Fruit fly (Drosophila melanogaster) whole organism, embryonic: ENCODE data around the gene Mbs.

ENCODE experiments used
- Bdp1 ChIP-seq: fragments of 200-800 bp; sonication (Bioruptor generic); optimal IDR thresholded peaks from 3 replicates; lab custom pipeline; 2016; ENCODE audit warnings: missing biosample characterization, missing genetic modification characterization
- CG14050 ChIP-seq: fragments of 200-800 bp; sonication (Bioruptor generic); IDR thresholded peaks from 3 replicates; pipeline ENCODE4 v1.3.6; 2022; ENCODE audit warnings: missing biosample characterization, missing genetic modification characterization
- CG14441 ChIP-seq: fragments of 200-800 bp; sonication (Bioruptor generic); IDR thresholded peaks from 2 replicates; pipeline ENCODE4 v1.3.6; 2022; ENCODE audit warnings: missing biosample characterization, missing genetic modification characterization
- CG15073 ChIP-seq: fragments of 200-800 bp; sonication (Bioruptor generic); optimal IDR thresholded peaks from 2 replicates; lab custom pipeline; 2016; ENCODE audit warnings: missing biosample characterization, missing genetic modification characterization
- CG15269 ChIP-seq: fragments of 200-800 bp; sonication (Bioruptor generic); optimal IDR thresholded peaks from 2 replicates; lab custom pipeline; 2018; ENCODE audit warnings: missing biosample characterization, mild to moderate bottlenecking, missing genetic modification characterization, moderate library complexity
- CG18599 ChIP-seq: fragments of 200-800 bp; sonication (Bioruptor generic); optimal IDR thresholded peaks from 3 replicates; lab custom pipeline; 2017; ENCODE audit warnings: missing biosample characterization, missing genetic modification characterization, mild to moderate bottlenecking, moderate library complexity, missing genetic modification reagents
- CG2120 ChIP-seq: fragments of 200-800 bp; sonication (Bioruptor generic); optimal IDR thresholded peaks from 3 replicates; lab custom pipeline; 2016; ENCODE audit warnings: missing biosample characterization, missing genetic modification characterization
- CG30431 ChIP-seq: fragments of 200-800 bp; sonication (Bioruptor generic); optimal IDR thresholded peaks from 2 replicates; lab custom pipeline; 2017; ENCODE audit warnings: missing biosample characterization, missing genetic modification characterization
- CG32772 ChIP-seq: fragments of 200-800 bp; sonication (Bioruptor generic); IDR thresholded peaks from 2 replicates; pipeline ENCODE4 v1.3.6; 2022; ENCODE audit warnings: missing biosample characterization, missing genetic modification characterization
- CG4328 ChIP-seq: fragments of 200-800 bp; sonication (Bioruptor generic); optimal IDR thresholded peaks from 3 replicates; lab custom pipeline; 2017; ENCODE audit warnings: missing biosample characterization, missing genetic modification reagents, missing genetic modification characterization
- CG4404 ChIP-seq: fragments of 200-800 bp; sonication (Bioruptor generic); IDR thresholded peaks from 2 replicates; pipeline ENCODE4 v1.3.6; 2022; ENCODE audit warnings: missing biosample characterization, missing genetic modification characterization
- CG7271 ChIP-seq: fragments of 200-800 bp; sonication (Bioruptor generic); optimal IDR thresholded peaks from 2 replicates; lab custom pipeline; 2018; ENCODE audit warnings: missing biosample characterization, mild to moderate bottlenecking, missing genetic modification characterization, moderate library complexity
- CG7963 ChIP-seq: fragments of 200-800 bp; sonication (Bioruptor generic); IDR thresholded peaks from 3 replicates; pipeline ENCODE4 v1.3.6; 2022; ENCODE audit warnings: missing biosample characterization, missing genetic modification characterization; ENCODE audit not compliant: partially characterized antibody
- CG8924 ChIP-seq: fragments of 200-800 bp; optimal IDR thresholded peaks from 3 replicates; lab custom pipeline; 2019; ENCODE audit warnings: missing biosample characterization, mild to moderate bottlenecking, missing genetic modification characterization, moderate library complexity
- CG9727 ChIP-seq: fragments of 200-800 bp; sonication (Bioruptor generic); optimal IDR thresholded peaks from 3 replicates; lab custom pipeline; 2017; ENCODE audit warnings: missing biosample characterization, mild to moderate bottlenecking, missing genetic modification characterization
- Dp ChIP-seq: fragments of 200-800 bp; sonication (Bioruptor generic); optimal IDR thresholded peaks from 2 replicates; lab custom pipeline; 2018; ENCODE audit warnings: missing biosample characterization, mild to moderate bottlenecking, missing genetic modification characterization, moderate library complexity
- E2f2 ChIP-seq: fragments of 200-800 bp; sonication (Bioruptor generic); IDR thresholded peaks from 2 replicates; pipeline ENCODE4 v1.3.6; 2022; ENCODE audit warnings: missing biosample characterization, missing genetic modification characterization
- Ets97D ChIP-seq: fragments of 200-800 bp; sonication (Bioruptor generic); optimal IDR thresholded peaks from 3 replicates; lab custom pipeline; 2016; ENCODE audit warnings: missing biosample characterization, missing genetic modification characterization
- GATAe ChIP-seq: fragments of 200-800 bp; sonication (Bioruptor generic); conservative IDR thresholded peaks from 2 replicates; pipeline ENCODE4 v1.3.6; 2022; ENCODE audit warnings: missing biosample characterization, missing genetic modification characterization
- HmgZ ChIP-seq: fragments of 200-800 bp; sonication (Bioruptor generic); optimal IDR thresholded peaks from 2 replicates; lab custom pipeline; 2018; ENCODE audit warnings: missing biosample characterization, mild to moderate bottlenecking, missing genetic modification characterization
- Hmr ChIP-seq: fragments of 200-800 bp; sonication (Bioruptor generic); optimal IDR thresholded peaks from 3 replicates; lab custom pipeline; 2017; ENCODE audit warnings: mild to moderate bottlenecking, missing biosample characterization, missing genetic modification reagents, missing genetic modification characterization
- NC2α ChIP-seq: fragments of 200-800 bp; sonication (Bioruptor generic); optimal IDR thresholded peaks from 2 replicates; lab custom pipeline; 2016; ENCODE audit warnings: missing biosample characterization, missing genetic modification characterization
- NC2β ChIP-seq: fragments of 200-800 bp; sonication (Bioruptor generic); optimal IDR thresholded peaks from 2 replicates; lab custom pipeline; 2016; ENCODE audit warnings: missing biosample characterization, missing genetic modification characterization
- NFAT ChIP-seq: fragments of 200-800 bp; sonication (Bioruptor generic); IDR thresholded peaks from 2 replicates; pipeline ENCODE4 v1.3.6; 2022; ENCODE audit warnings: missing biosample characterization, missing genetic modification characterization
- Oli ChIP-seq: fragments of 200-800 bp; sonication (Bioruptor generic); optimal IDR thresholded peaks from 2 replicates; lab custom pipeline; 2018; ENCODE audit warnings: missing biosample characterization, mild to moderate bottlenecking, missing genetic modification characterization, moderate library complexity
- Taf1 ChIP-seq: fragments of 200-800 bp; sonication (Bioruptor generic); IDR thresholded peaks from 2 replicates; pipeline ENCODE4 v1.3.6; 2022; ENCODE audit warnings: missing biosample characterization, missing genetic modification characterization
- ato ChIP-seq: fragments of 200-800 bp; sonication (Bioruptor generic); IDR thresholded peaks from 2 replicates; pipeline ENCODE4 v1.3.6; 2022; ENCODE audit warnings: missing biosample characterization, missing genetic modification characterization; ENCODE audit not compliant: partially characterized antibody
- btn ChIP-seq: fragments of 200-800 bp; sonication (Bioruptor generic); optimal IDR thresholded peaks from 2 replicates; lab custom pipeline; 2016; ENCODE audit warnings: missing biosample characterization, missing genetic modification characterization
- croc ChIP-seq: fragments of 200-800 bp; sonication (Bioruptor generic); conservative IDR thresholded peaks from 3 replicates; pipeline ENCODE4 v1.3.6; 2022; ENCODE audit warnings: missing biosample characterization, missing genetic modification characterization
- dmrt99B ChIP-seq: fragments of 200-800 bp; sonication (Bioruptor generic); optimal IDR thresholded peaks from 2 replicates; lab custom pipeline; 2018; ENCODE audit warnings: missing biosample characterization, mild to moderate bottlenecking, missing genetic modification characterization, moderate library complexity
- esg ChIP-seq: fragments of 200-800 bp; sonication (Bioruptor generic); conservative IDR thresholded peaks from 2 replicates; pipeline ENCODE4 v1.3.6; 2022; ENCODE audit warnings: missing biosample characterization, missing genetic modification characterization
- hth ChIP-seq: fragments of >200 bp; optimal IDR thresholded peaks from 2 replicates; lab custom pipeline; 2017; ENCODE audit warnings: inconsistent platforms
- insv ChIP-seq, 2 experiments: fragments of 200-800 bp; sonication (Bioruptor generic); optimal IDR thresholded peaks; 3 replicates each; lab custom pipeline; 2016 to 2018; ENCODE audit warnings: missing biosample characterization in 2 of 2, missing genetic modification characterization in 2 of 2
- inv ChIP-seq: fragments of 200-800 bp; sonication (Bioruptor generic); IDR thresholded peaks from 2 replicates; pipeline ENCODE4 v1.3.6; 2022; ENCODE audit warnings: missing biosample characterization, missing genetic modification characterization; ENCODE audit not compliant: partially characterized antibody
- jing ChIP-seq: fragments of 200-800 bp; sonication (Bioruptor generic); optimal IDR thresholded peaks from 2 replicates; lab custom pipeline; 2018; ENCODE audit warnings: missing biosample characterization, mild to moderate bottlenecking, missing genetic modification characterization
- ken ChIP-seq: fragments of 200-800 bp; sonication (Bioruptor generic); IDR thresholded peaks from 3 replicates; pipeline ENCODE4 v1.3.6; 2022; ENCODE audit warnings: missing biosample characterization, missing genetic modification characterization
- lbe ChIP-seq: fragments of 200-800 bp; sonication (Bioruptor generic); optimal IDR thresholded peaks from 2 replicates; lab custom pipeline; 2016; ENCODE audit warnings: missing biosample characterization, mild to moderate bottlenecking, missing genetic modification characterization
- maf-S ChIP-seq: fragments of 200-800 bp; sonication (Bioruptor generic); optimal IDR thresholded peaks from 2 replicates; lab custom pipeline; 2016; ENCODE audit warnings: missing biosample characterization, missing genetic modification characterization
- nmo ChIP-seq: fragments of 200-800 bp; sonication (Bioruptor generic); optimal IDR thresholded peaks from 2 replicates; lab custom pipeline; 2018; ENCODE audit warnings: missing biosample characterization, mild to moderate bottlenecking, missing genetic modification characterization, moderate library complexity
- nom ChIP-seq: fragments of 200-800 bp; sonication (Bioruptor generic); optimal IDR thresholded peaks from 2 replicates; lab custom pipeline; 2017; ENCODE audit warnings: missing biosample characterization, missing genetic modification characterization, mild to moderate bottlenecking, moderate library complexity, missing genetic modification reagents
- pan ChIP-seq, 4 experiments: fragments of >200 bp in 3 of 4; fragments of 200-800 bp in 1 of 4; sonication (Bioruptor generic) in 1 of 4; optimal IDR thresholded peaks in 3 of 4; IDR thresholded peaks in 1 of 4; 2 replicates each; pipeline versions ENCODE4 v1.3.6 to Lab custom; 2017 to 2022; ENCODE audit warnings: missing biosample characterization in 2 of 4, missing genetic modification characterization in 2 of 4, mixed read lengths in 1 of 4
- pzg ChIP-seq: fragments of 200-800 bp; sonication (Bioruptor generic); optimal IDR thresholded peaks from 3 replicates; lab custom pipeline; 2018; ENCODE audit warnings: missing biosample characterization, mild to moderate bottlenecking, missing genetic modification characterization, moderate library complexity
- ranshi ChIP-seq: fragments of 200-800 bp; sonication (Bioruptor generic); IDR thresholded peaks from 2 replicates; pipeline ENCODE4 v1.3.6; 2022; ENCODE audit warnings: missing biosample characterization, missing genetic modification characterization
- repo ChIP-seq: fragments of 200-800 bp; sonication (Bioruptor generic); optimal IDR thresholded peaks from 2 replicates; lab custom pipeline; 2016; ENCODE audit warnings: missing biosample characterization, missing genetic modification characterization
- sens ChIP-seq: fragments of 200-800 bp; sonication (Bioruptor generic); peaks from one replicate; lab custom pipeline; 2016; ENCODE audit warnings: missing biosample characterization, missing genetic modification characterization
- slbo ChIP-seq: fragments of 200-800 bp; sonication (Bioruptor generic); IDR thresholded peaks from 2 replicates; pipeline ENCODE4 v1.3.6; 2022; ENCODE audit warnings: missing biosample characterization, missing genetic modification characterization
- ssp ChIP-seq: fragments of 200-800 bp; sonication (Bioruptor generic); IDR thresholded peaks from 2 replicates; pipeline ENCODE4 v1.3.6; 2022; ENCODE audit warnings: missing biosample characterization, missing genetic modification characterization
- tll ChIP-seq, 2 experiments: fragments of 200-800 bp in 1 of 2; fragments of >200 bp in 1 of 2; sonication (Bioruptor generic) in 1 of 2; optimal IDR thresholded peaks; 2 replicates each; lab custom pipeline; 2017 to 2019; ENCODE audit warnings: missing biosample characterization in 2 of 2, missing genetic modification characterization in 2 of 2, mild to moderate bottlenecking in 1 of 2, moderate library complexity in 1 of 2
- ttk ChIP-seq: fragments of 200-800 bp; sonication (Bioruptor generic); IDR thresholded peaks from 2 replicates; pipeline ENCODE4 v2.1.2; 2022; ENCODE audit warnings: missing biosample characterization, missing genetic modification characterization

Mbs gene

dm6 chr3L:16043045-16043781 lies 8.5 kb upstream of the Mbs start (continued):
- TF ChIP-seq Oli = peak; percentile 69
- TF ChIP-seq nmo = peak; percentile 61
- peak; percentile 39; the same call in 1 of the 2 replicates for TF ChIP-seq CG4404 (GFP tag; lab: Robert Waterston, UW)
- no peak for TF ChIP-seq lbe (GFP tag; lab: Kevin White, UChicago)
- TF ChIP-seq GATAe (GFP tag; lab: Robert Waterston, UW) = no peak
- TF ChIP-seq pzg (GFP tag; lab: Kevin White, UChicago) = no peak
- peak; percentile 28 for TF ChIP-seq CG9727 (GFP tag; lab: Kevin White, UChicago)
- TF ChIP-seq nom (GFP tag; lab: Kevin White, UChicago) = peak; percentile 85
- TF ChIP-seq NFAT (GFP tag; lab: Robert Waterston, UW) = no peak
- TF ChIP-seq NC2β (GFP tag; lab: Kevin White, UChicago) = no peak
- peak; percentile 27 for TF ChIP-seq CG30431
- no peak for TF ChIP-seq HmgZ
- TF ChIP-seq maf-S = no peak
- no peak for TF ChIP-seq CG2120
- no peak for TF ChIP-seq hth (lab: Kevin White, UChicago)
- TF ChIP-seq Ets97D (GFP tag; lab: Kevin White, UChicago) = no peak
- no peak for TF ChIP-seq CG4328 (GFP tag; lab: Kevin White, UChicago)
- no peak for TF ChIP-seq ttk (GFP tag; lab: Robert Waterston, UW)
- TF ChIP-seq btn (GFP tag; lab: Kevin White, UChicago) = no peak
- no peak for TF ChIP-seq Bdp1 (GFP tag; lab: Kevin White, UChicago)
- no peak for TF ChIP-seq tll (GFP tag; optimal IDR thresholded peaks at IDR 0.05; lab: Kevin White, UChicago)
- TF ChIP-seq CG8924 (tag; lab: Kevin White, UChicago) = peak; percentile 25
- no peak for TF ChIP-seq CG14050 (GFP tag; lab: Robert Waterston, UW)
- no peak for TF ChIP-seq CG15073 (GFP tag; lab: Kevin White, UChicago)
- no peak for TF ChIP-seq CG14441
- TF ChIP-seq CG7963 = no peak
- peak; percentile 3 for TF ChIP-seq CG18599 (GFP tag; lab: Kevin White, UChicago)
- TF ChIP-seq NC2α (GFP tag; lab: Kevin White, UChicago) = no peak
- TF ChIP-seq E2f2 (GFP tag; lab: Robert Waterston, UW) = peak; percentile 29; the same call in 1 of the 2 replicates
- no peak for TF ChIP-seq ato (GFP tag; lab: Robert Waterston, UW)
- peak; percentile 55 for TF ChIP-seq CG15269 (tag; lab: Kevin White, UChicago)
- no peak for TF ChIP-seq ssp (GFP tag; lab: Robert Waterston, UW)
- peak; percentile 61 for TF ChIP-seq dmrt99B (tag; lab: Kevin White, UChicago)
- no peak for TF ChIP-seq ken (GFP tag; lab: Robert Waterston, UW)
- peak; percentile 20; the same call in 1 of the 2 replicates for TF ChIP-seq esg (GFP tag; lab: Robert Waterston, UW)
- TF ChIP-seq jing (GFP tag; lab: Kevin White, UChicago) = no peak
- TF ChIP-seq CG32772 (GFP tag; lab: Robert Waterston, UW) = no peak
- no peak for TF ChIP-seq ranshi (GFP tag; lab: Robert Waterston, UW)
- no peak for TF ChIP-seq insv (GFP tag; optimal IDR thresholded peaks at IDR 0.05; lab: Kevin White, UChicago)
- peak; percentile 20 for TF ChIP-seq Hmr
- no peak for TF ChIP-seq Dp (GFP tag; lab: Kevin White, UChicago)
- TF ChIP-seq CG7271 = peak; percentile 13
- TF ChIP-seq repo (GFP tag; lab: Kevin White, UChicago) = no peak
- TF ChIP-seq slbo = no peak
- TF ChIP-seq pan (optimal IDR thresholded peaks at IDR 0.05; lab: Kevin White, UChicago) = no peak
- TF ChIP-seq pan (GFP tag; optimal IDR thresholded peaks at IDR 0.05 in 1 of 2, IDR thresholded peaks at IDR 0.05 in 1 of 2) = peak in 1 of 2 experiments; percentile 31
- peak; percentile 62 for TF ChIP-seq sens
- no peak; the same call in 2 of the 3 replicates for TF ChIP-seq croc (GFP tag; lab: Robert Waterston, UW)
- TF ChIP-seq Taf1 (GFP tag; lab: Robert Waterston, UW) = no peak
- no peak for TF ChIP-seq inv (GFP tag; lab: Robert Waterston, UW)
